Worm (Caenorhabditis elegans) whole organism, L4/young adult: ENCODE results near the gene K10D6.4.

Source experiments
- W03F9.2 ChIP-seq: fragments of 150-350 bp; optimal IDR thresholded peaks from 2 replicates; lab custom pipeline; 2014; ENCODE audit warnings: missing biosample characterization, missing genetic modification characterization
- him-1 ChIP-seq: sonication (generic microtip); optimal IDR thresholded peaks from 2 replicates; lab custom pipeline; 2016; ENCODE audit warnings: missing genotype, missing genetic modification reagents, missing genetic modification characterization, missing compliant biosample characterization

DNA sequence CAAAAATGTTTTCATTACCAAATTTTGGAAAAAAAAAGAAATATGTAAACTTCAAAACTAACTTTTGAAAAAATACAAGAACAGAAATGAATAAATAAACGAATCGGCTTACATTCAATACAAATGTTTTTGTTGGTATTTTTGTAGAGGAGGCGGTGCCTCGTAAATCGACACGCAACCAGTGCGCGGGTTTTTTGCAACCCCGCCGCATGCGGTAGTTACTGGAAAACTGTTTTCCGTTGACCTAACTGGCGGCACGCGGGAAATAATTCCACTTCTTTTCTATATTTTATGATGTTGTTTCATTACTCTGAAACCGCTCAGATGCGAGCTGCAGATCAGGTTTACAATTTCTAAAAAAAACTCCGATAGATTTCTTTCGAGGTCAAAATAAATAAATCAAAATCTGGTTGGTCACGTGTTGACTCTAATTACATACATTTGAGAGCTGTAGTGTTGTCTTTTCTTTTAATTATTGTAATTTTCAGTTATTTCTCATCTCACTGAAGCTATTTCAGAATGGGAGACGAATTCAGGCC, 37.5 kb downstream of the K10D6.4 start, which contains the start of the genes dvc-1 and ima-1:
- TF ChIP-seq him-1 (tag; lab: Kevin White, UChicago) (no peak), W03F9.2 (tag; lab: Kevin White, UChicago) (no peak)
